Worm (Caenorhabditis elegans) whole organism, young adult: ENCODE measurements around the gene Y23B4A.1.

Source experiments
- C17E4.6 ChIP-seq: fragments of 200-800 bp; sonication (Bioruptor generic); IDR thresholded peaks from 2 replicates; pipeline ENCODE4 v1.3.6; 2022; ENCODE audit warnings: missing genetic modification reagents, missing genetic modification characterization, missing compliant biosample characterization
- ZK185.1 ChIP-seq: sonication (generic microtip); optimal IDR thresholded peaks from 2 replicates; lab custom pipeline; 2016; ENCODE audit warnings: mild to moderate bottlenecking, missing genetic modification characterization, missing compliant biosample characterization; ENCODE audit not compliant: poor library complexity, severe bottlenecking
- dpl-1 ChIP-seq: fragments of 150-350 bp; optimal IDR thresholded peaks from 2 replicates; lab custom pipeline; 2014; ENCODE audit warnings: missing biosample characterization, missing genetic modification reagents, missing genetic modification characterization
- egrh-3 ChIP-seq: fragments of 200-800 bp; sonication (Bioruptor generic); IDR thresholded peaks from 2 replicates; pipeline ENCODE4 v1.3.6; 2022; ENCODE audit warnings: missing genetic modification reagents, missing genetic modification characterization, missing compliant biosample characterization
- unc-62 ChIP-seq: fragments of 150-350 bp; optimal IDR thresholded peaks from 2 replicates; lab custom pipeline; 2014; ENCODE audit warnings: missing biosample characterization, missing genetic modification reagents, missing genetic modification characterization

DNA sequence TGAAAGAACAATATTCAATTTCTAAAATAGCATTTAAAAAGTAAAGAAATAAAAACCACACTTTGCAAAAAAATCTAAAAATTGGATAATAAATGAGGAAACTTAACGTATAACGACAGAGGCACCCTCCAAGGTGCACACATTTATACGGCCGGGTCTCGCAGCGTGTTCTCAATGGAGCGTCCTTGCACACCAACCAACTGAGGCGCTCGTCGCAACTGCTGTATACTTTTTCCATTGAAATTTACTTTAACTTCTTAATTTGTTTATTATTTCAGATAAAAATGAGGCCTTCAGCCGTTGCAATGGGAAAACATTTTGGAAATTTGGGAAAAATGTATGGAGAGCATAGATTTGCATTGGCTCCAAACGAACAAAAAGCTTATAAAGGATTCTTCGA lies 36.0 kb upstream of the Y23B4A.1 start, which contains the start of the genes R07E4.5 and R07E4.3:
- TF ChIP-seq ZK185.1 (tag; lab: Kevin White, UChicago) (peak; percentile 26), C17E4.6 (no peak), egrh-3 (GFP tag; lab: Robert Waterston, UW) (no peak), unc-62 (GFP tag; lab: Kevin White, UChicago) (no peak), dpl-1 (GFP tag; lab: Kevin White, UChicago) (no peak)
